Worm (Caenorhabditis elegans) whole organism, dauer: ENCODE data around the gene piit-1.

Experiments
- unc-62 ChIP-seq: sonication (generic microtip); optimal IDR thresholded peaks from 2 replicates; lab custom pipeline; 2017; ENCODE audit warnings: missing biosample characterization, missing genetic modification reagents, missing genetic modification characterization

The piit-1 gene

ce11 chrV:11585122-11585521 lies 24.8 kb downstream of the piit-1 start:
- TF ChIP-seq unc-62 (GFP tag; lab: Kevin White, UChicago), result no peak

ce11 chrV:11583212-11583611 lies 26.7 kb downstream of the piit-1 start, which contains the start of gene srx-88:
srx-88 (plus strand) TSS chrV:11583512.
- TF ChIP-seq unc-62 (GFP tag; lab: Kevin White, UChicago), result no peak

- TF ChIP-seq unc-62 (GFP tag; lab: Kevin White, UChicago), result no peak
These were observed 29.1 kb downstream of the piit-1 start, which contains the start of gene srx-90 for ce11 chrV:11580826-11581225. srx-90 (plus strand) TSS chrV:11581126.

ce11 chrV:11574563-11574962 lies 35.4 kb downstream of the piit-1 start:
- TF ChIP-seq unc-62 (GFP tag; lab: Kevin White, UChicago), result no peak

- TF ChIP-seq unc-62 (GFP tag; lab: Kevin White, UChicago), result no peak
These were observed 37.0 kb downstream of the piit-1 start, which contains the start of the genes H12C20.7 and nhr-68 for ce11 chrV:11572803-11573490. H12C20.7 (minus strand) TSS chrV:11572990. nhr-68 (plus strand) TSS chrV:11573440.

ce11 chrV:11570169-11570651 lies 39.7 kb downstream of the piit-1 start, which contains the start of the genes nhr-101 and pms-2:
nhr-101 (plus strand) TSS chrV:11570476.
pms-2 (minus strand) TSS chrV:11570601.
- TF ChIP-seq unc-62 (GFP tag; lab: Kevin White, UChicago), result no peak

- no peak for TF ChIP-seq unc-62 (GFP tag; lab: Kevin White, UChicago)
These were observed 45.4 kb downstream of the piit-1 start, which contains the start of gene srx-87 for ce11 chrV:11564573-11564972. srx-87 (plus strand) TSS chrV:11564873.

ce11 chrV:11562643-11563042 lies 47.3 kb downstream of the piit-1 start, which contains the start of gene srx-86:
srx-86 (plus strand) TSS chrV:11562943.
- TF ChIP-seq unc-62 (GFP tag; lab: Kevin White, UChicago), result no peak
